Fruit fly (Drosophila melanogaster) whole organism, wandering third instar larva: Measurements from ENCODE around the gene CG18744.

Source experiments
- Abd-B ChIP-seq: fragments of >200 bp; optimal IDR thresholded peaks from 2 replicates; lab custom pipeline; 2017; ENCODE audit warnings: missing biosample characterization, missing genetic modification characterization
- CG32264 ChIP-seq: fragments of 200-800 bp; sonication (Bioruptor generic); optimal IDR thresholded peaks from 2 replicates; lab custom pipeline; 2016; ENCODE audit warnings: missing biosample characterization, missing genetic modification characterization
- CG9705 ChIP-seq: fragments of 200-800 bp; sonication (Bioruptor generic); optimal IDR thresholded peaks from 2 replicates; lab custom pipeline; 2018; ENCODE audit warnings: missing biosample characterization, mild to moderate bottlenecking, missing genetic modification characterization
- CrebA ChIP-seq: fragments of 200-800 bp; sonication (Bioruptor generic); optimal IDR thresholded peaks from 2 replicates; lab custom pipeline; 2016; ENCODE audit warnings: missing biosample characterization, mild to moderate bottlenecking, missing genetic modification characterization, borderline replicate concordance
- Dfd ChIP-seq: fragments of >200 bp; optimal IDR thresholded peaks from 2 replicates; lab custom pipeline; 2017; ENCODE audit warnings: missing biosample characterization, missing genetic modification characterization
- Dif ChIP-seq: fragments of 200-275, 200-300 bp; sonication (Bioruptor generic); optimal IDR thresholded peaks from 2 replicates; lab custom pipeline; 2018; ENCODE audit warnings: missing biosample characterization, missing genetic modification characterization; ENCODE audit not compliant: partially characterized antibody
- GATAd ChIP-seq: sonication (Bioruptor generic); optimal IDR thresholded peaks from 2 replicates; lab custom pipeline; 2016; ENCODE audit warnings: missing biosample characterization, missing genetic modification characterization
- HLH106 ChIP-seq: fragments of 200-800 bp; optimal IDR thresholded peaks from 3 replicates; lab custom pipeline; 2019; ENCODE audit warnings: missing biosample characterization, mild to moderate bottlenecking, missing genetic modification characterization, moderate library complexity
- Hnf4 ChIP-seq: fragments of 200-800 bp; sonication (Bioruptor generic); optimal IDR thresholded peaks from 2 replicates; lab custom pipeline; 2016; ENCODE audit warnings: missing biosample characterization, mild to moderate bottlenecking, missing genetic modification characterization
- Hr78 ChIP-seq: fragments of >200 bp; optimal IDR thresholded peaks from 2 replicates; lab custom pipeline; 2017; ENCODE audit warnings: missing biosample characterization, missing genetic modification characterization
- Hr83 ChIP-seq: fragments of 200-300 bp; sonication (Bioruptor generic); optimal IDR thresholded peaks from 2 replicates; lab custom pipeline; 2016; ENCODE audit warnings: missing biosample characterization, mild to moderate bottlenecking, missing genetic modification characterization, moderate library complexity; ENCODE audit not compliant: poor library complexity, severe bottlenecking
- Jra ChIP-seq: sonication (Bioruptor generic); optimal IDR thresholded peaks from 2 replicates; lab custom pipeline; 2016; ENCODE audit warnings: missing biosample characterization, missing genetic modification characterization
- Mio ChIP-seq: sonication (Bioruptor generic); optimal IDR thresholded peaks from 2 replicates; lab custom pipeline; 2016; ENCODE audit warnings: missing biosample characterization, missing genetic modification characterization
- Myc ChIP-seq: fragments of >200 bp; optimal IDR thresholded peaks from 2 replicates; lab custom pipeline; 2017
- N ChIP-seq: fragments of >200 bp; optimal IDR thresholded peaks from 2 replicates; lab custom pipeline; 2018; ENCODE audit warnings: missing biosample characterization, missing external identifiers, missing genetic modification characterization
- OdsH ChIP-seq: fragments of 200-800 bp; sonication (Bioruptor generic); optimal IDR thresholded peaks from 2 replicates; lab custom pipeline; 2016; ENCODE audit warnings: missing biosample characterization, mild to moderate bottlenecking, missing genetic modification characterization
- Rel ChIP-seq, 2 experiments: fragments of 200-800 bp; sonication (Bioruptor generic) in 1 of 2; optimal IDR thresholded peaks; 2 replicates in 1 of 2; 3 replicates in 1 of 2; lab custom pipeline; 2016 to 2019; ENCODE audit warnings: mild to moderate bottlenecking in 2 of 2, missing biosample characterization in 2 of 2, missing genetic modification characterization in 2 of 2, moderate library complexity in 1 of 2
- Sp1 ChIP-seq: fragments of 200-800 bp; sonication (Bioruptor generic); optimal IDR thresholded peaks from 3 replicates; lab custom pipeline; 2019; ENCODE audit warnings: missing biosample characterization, mild to moderate bottlenecking, missing genetic modification characterization, moderate library complexity
- Vsx2 ChIP-seq: fragments of 200-300, 225-300 bp; sonication (Bioruptor generic); optimal IDR thresholded peaks from 2 replicates; lab custom pipeline; 2018; ENCODE audit warnings: missing biosample characterization, missing genetic modification characterization; ENCODE audit not compliant: partially characterized antibody
- br ChIP-seq: fragments of 200-800 bp; sonication (Bioruptor generic); optimal IDR thresholded peaks from 2 replicates; lab custom pipeline; 2016; ENCODE audit warnings: missing biosample characterization, missing genetic modification characterization
- brk ChIP-seq: fragments of 200-800 bp; sonication (Bioruptor generic); optimal IDR thresholded peaks from 2 replicates; lab custom pipeline; 2016; ENCODE audit warnings: missing biosample characterization, mild to moderate bottlenecking, missing genetic modification characterization
- dl ChIP-seq, 2 experiments: fragments of 175-275, 200-275 bp in 1 of 2; fragments of 200-275 bp in 1 of 2; sonication (Bioruptor generic); optimal IDR thresholded peaks; lab custom pipeline; 2018; ENCODE audit warnings: mild to moderate bottlenecking in 2 of 2, missing biosample characterization in 2 of 2, missing genetic modification characterization in 2 of 2, moderate library complexity in 2 of 2; ENCODE audit not compliant: partially characterized antibody in 2 of 2, insufficient read depth in 1 of 2
- dmrt93B ChIP-seq: fragments of 200-800 bp; sonication (Bioruptor generic); optimal IDR thresholded peaks from 2 replicates; lab custom pipeline; 2018; ENCODE audit warnings: missing biosample characterization, mild to moderate bottlenecking, missing genetic modification characterization
- dsf ChIP-seq: sonication (Bioruptor generic); optimal IDR thresholded peaks from 2 replicates; lab custom pipeline; 2016; ENCODE audit warnings: missing biosample characterization, missing genetic modification characterization, borderline replicate concordance
- ey ChIP-seq: fragments of 200-800 bp; sonication (Bioruptor generic); optimal IDR thresholded peaks from 2 replicates; lab custom pipeline; 2016; ENCODE audit warnings: missing biosample characterization, missing genetic modification characterization
- foxo ChIP-seq, 2 experiments: fragments of 200-800 bp; sonication (Bioruptor generic); optimal IDR thresholded peaks; 2 replicates in 1 of 2; 3 replicates in 1 of 2; lab custom pipeline; 2016 to 2017; ENCODE audit warnings: missing biosample characterization in 2 of 2, missing genetic modification characterization in 2 of 2
- fru ChIP-seq: fragments of 200-800 bp; sonication (Bioruptor generic); optimal IDR thresholded peaks from 3 replicates; lab custom pipeline; 2016; ENCODE audit warnings: missing biosample characterization, mild to moderate bottlenecking, missing genetic modification characterization
- h ChIP-seq: fragments of 200-800 bp; sonication (Bioruptor generic); optimal IDR thresholded peaks from 3 replicates; lab custom pipeline; 2016; ENCODE audit warnings: missing biosample characterization, mild to moderate bottlenecking, missing genetic modification characterization
- jim ChIP-seq: fragments of 175-275, 200-325 bp; sonication (Bioruptor generic); optimal IDR thresholded peaks from 2 replicates; lab custom pipeline; 2016; ENCODE audit warnings: missing biosample characterization, mild to moderate bottlenecking, missing genetic modification characterization
- lola ChIP-seq: fragments of >200 bp; optimal IDR thresholded peaks from 2 replicates; lab custom pipeline; 2017; ENCODE audit warnings: missing biosample characterization, missing genetic modification characterization
- pan ChIP-seq: fragments of >200 bp; optimal IDR thresholded peaks from 2 replicates; lab custom pipeline; 2017
- psq ChIP-seq: fragments of 200-800 bp; sonication (Bioruptor generic); optimal IDR thresholded peaks from 3 replicates; lab custom pipeline; 2017; ENCODE audit warnings: missing biosample characterization, mild to moderate bottlenecking, missing genetic modification characterization, moderate library complexity
- rgr ChIP-seq: fragments of 200-800 bp; sonication (Bioruptor generic); optimal IDR thresholded peaks from 3 replicates; lab custom pipeline; 2016; ENCODE audit warnings: missing biosample characterization, mild to moderate bottlenecking, missing genetic modification characterization
- sage ChIP-seq: fragments of 200-800 bp; sonication (Bioruptor generic); optimal IDR thresholded peaks from 2 replicates; lab custom pipeline; 2016; ENCODE audit warnings: missing biosample characterization, mild to moderate bottlenecking, missing genetic modification characterization
- sv ChIP-seq: fragments of 200-800 bp; sonication (Bioruptor generic); optimal IDR thresholded peaks from 3 replicates; lab custom pipeline; 2016; ENCODE audit warnings: missing biosample characterization, missing genetic modification characterization
- tai ChIP-seq: sonication (Bioruptor generic); optimal IDR thresholded peaks from 2 replicates; lab custom pipeline; 2016; ENCODE audit warnings: missing biosample characterization, missing genetic modification characterization
- usp ChIP-seq: fragments of >200 bp; optimal IDR thresholded peaks from 2 replicates; lab custom pipeline; 2017; ENCODE audit warnings: missing biosample characterization, missing genetic modification characterization
- woc ChIP-seq: sonication (Bioruptor generic); optimal IDR thresholded peaks from 2 replicates; lab custom pipeline; 2016; ENCODE audit warnings: missing biosample characterization, mild to moderate bottlenecking, missing genetic modification characterization

The CG18744 gene

dm6 chr3R:7798525-7798924 lies at the start of gene CG18744:
Gene CG18744 (minus strand): TSS chr3R:7798771.
- TF ChIP-seq dsf (GFP tag; lab: Kevin White, UChicago), result no peak
- no peak for TF ChIP-seq brk (GFP tag; lab: Kevin White, UChicago)
- no peak for TF ChIP-seq Sp1 (GFP tag; lab: Kevin White, UChicago)
- TF ChIP-seq foxo (GFP tag; optimal IDR thresholded peaks at IDR 0.05; lab: Kevin White, UChicago), result no peak
- TF ChIP-seq Dfd (GFP tag; lab: Kevin White, UChicago), result no peak
- TF ChIP-seq Hnf4 (GFP tag; lab: Kevin White, UChicago), result no peak

dm6 chr3R:7821559-7821958 lies 23.0 kb upstream of the CG18744 start:
- peak; percentile 15 for TF ChIP-seq fru (GFP tag; lab: Kevin White, UChicago)
- peak; percentile 18 for TF ChIP-seq h
- TF ChIP-seq foxo (GFP tag; optimal IDR thresholded peaks at IDR 0.05; lab: Kevin White, UChicago), result peak in 1 of 2 experiments; percentile 27
- TF ChIP-seq sv (GFP tag; lab: Kevin White, UChicago), result peak; percentile 28
- no peak for TF ChIP-seq Hr83 (GFP tag; lab: Kevin White, UChicago)

dm6 chr3R:7813981-7814529 lies 15.5 kb upstream of the CG18744 start, which contains the start of gene CG34384:
Gene CG34384 (plus strand): TSS chr3R:7814361.
- TF ChIP-seq Abd-B (GFP tag; lab: Kevin White, UChicago) (no peak), HLH106 (tag; lab: Kevin White, UChicago) (peak; percentile 50), dl (GFP tag; optimal IDR thresholded peaks at IDR 0.05; lab: Kevin White, UChicago; ENCODE audit: insufficient read depth in 1 of 2, partially characterized antibody in 2 of 2) (no peak), brk (GFP tag; lab: Kevin White, UChicago) (no peak), sv (GFP tag; lab: Kevin White, UChicago) (peak; percentile 19), dsf (GFP tag; lab: Kevin White, UChicago) (no peak), foxo (GFP tag; optimal IDR thresholded peaks at IDR 0.05; lab: Kevin White, UChicago) (peak in 1 of 2 experiments; percentile 54), Hr83 (GFP tag; lab: Kevin White, UChicago) (no peak), sage (GFP tag; lab: Kevin White, UChicago) (no peak), Hr78 (GFP tag; lab: Kevin White, UChicago) (no peak), Dfd (GFP tag; lab: Kevin White, UChicago) (no peak), Jra (no peak), CG32264 (GFP tag; lab: Kevin White, UChicago) (no peak), rgr (no peak), dmrt93B (GFP tag; lab: Kevin White, UChicago) (peak; percentile 12), br (GFP tag; lab: Kevin White, UChicago) (peak; percentile 29), CrebA (GFP tag; lab: Kevin White, UChicago) (no peak), woc (no peak), lola (no peak), h (peak; percentile 34), fru (GFP tag; lab: Kevin White, UChicago) (peak; percentile 59), Rel (GFP tag; optimal IDR thresholded peaks at IDR 0.05; lab: Kevin White, UChicago) (no peak), Rel (tag; optimal IDR thresholded peaks at IDR 0.05; lab: Kevin White, UChicago) (no peak), N (GFP tag; lab: Kevin White, UChicago) (no peak), Myc (no peak), Sp1 (GFP tag; lab: Kevin White, UChicago) (peak; percentile 40), Hnf4 (GFP tag; lab: Kevin White, UChicago) (no peak), psq (GFP tag; lab: Kevin White, UChicago) (peak; percentile 16), Vsx2 (GFP tag; lab: Kevin White, UChicago) (no peak), pan (lab: Kevin White, UChicago) (no peak), Mio (GFP tag; lab: Kevin White, UChicago) (no peak), ey (GFP tag; lab: Kevin White, UChicago) (peak; percentile 19), jim (GFP tag; lab: Kevin White, UChicago) (no peak), CG9705 (GFP tag; lab: Kevin White, UChicago) (no peak), OdsH (GFP tag; lab: Kevin White, UChicago) (no peak), Dif (no peak), usp (no peak), GATAd (GFP tag; lab: Kevin White, UChicago) (no peak), tai (GFP tag; lab: Kevin White, UChicago) (no peak)
- TF ChIP-seq, all 38 proteins: peak for 10
